Fruit fly (Drosophila melanogaster) whole organism, embryonic: ENCODE measurements around the gene Ufd1.

Experiments
- Abd-B ChIP-seq: fragments of 200-800 bp; sonication (Bioruptor generic); optimal IDR thresholded peaks from 2 replicates; lab custom pipeline; 2018; ENCODE audit warnings: missing biosample characterization, mild to moderate bottlenecking, missing genetic modification characterization, moderate library complexity
- Antp ChIP-seq: fragments of 200-800 bp; sonication (Bioruptor generic); optimal IDR thresholded peaks from 3 replicates; lab custom pipeline; 2016; ENCODE audit warnings: missing biosample characterization, missing genetic modification characterization
- Asciz ChIP-seq: fragments of 200-800 bp; sonication (Bioruptor generic); optimal IDR thresholded peaks from 2 replicates; lab custom pipeline; 2017; ENCODE audit warnings: missing biosample characterization, mild to moderate bottlenecking, missing genetic modification characterization, missing genetic modification reagents
- Awh ChIP-seq: fragments of 200-800 bp; sonication (Bioruptor generic); IDR thresholded peaks from 2 replicates; pipeline ENCODE4, ENCODE4 v1.3.6; 2022; ENCODE audit warnings: missing biosample characterization, missing genetic modification characterization
- CG11723 ChIP-seq: fragments of 200-800 bp; sonication (Bioruptor generic); optimal IDR thresholded peaks from 2 replicates; lab custom pipeline; 2017; ENCODE audit warnings: missing biosample characterization, mild to moderate bottlenecking, missing genetic modification characterization
- CG1529 ChIP-seq: fragments of 200-800 bp; sonication (Bioruptor generic); optimal IDR thresholded peaks from 3 replicates; lab custom pipeline; 2018; ENCODE audit warnings: missing biosample characterization, missing genetic modification characterization
- CG17328 ChIP-seq: fragments of 200-800 bp; sonication (Bioruptor generic); IDR thresholded peaks from 2 replicates; pipeline ENCODE4 v1.3.6; 2022; ENCODE audit warnings: missing biosample characterization, missing genetic modification characterization
- CG18476 ChIP-seq: fragments of 200-800 bp; sonication (Bioruptor generic); optimal IDR thresholded peaks from 2 replicates; lab custom pipeline; 2016; ENCODE audit warnings: missing biosample characterization, mild to moderate bottlenecking, missing genetic modification characterization
- CG2120 ChIP-seq: fragments of 200-800 bp; sonication (Bioruptor generic); optimal IDR thresholded peaks from 3 replicates; lab custom pipeline; 2016; ENCODE audit warnings: missing biosample characterization, missing genetic modification characterization
- CG30431 ChIP-seq: fragments of 200-800 bp; sonication (Bioruptor generic); optimal IDR thresholded peaks from 2 replicates; lab custom pipeline; 2017; ENCODE audit warnings: missing biosample characterization, missing genetic modification characterization
- CG33213 ChIP-seq: fragments of 200-800 bp; sonication (Bioruptor generic); optimal IDR thresholded peaks from 3 replicates; lab custom pipeline; 2016; ENCODE audit warnings: missing biosample characterization, missing genetic modification characterization
- CG34224 ChIP-seq: fragments of 200-800 bp; sonication (Bioruptor generic); IDR thresholded peaks from 3 replicates; pipeline ENCODE4 v1.3.6; 2022; ENCODE audit warnings: missing biosample characterization, missing genetic modification characterization; ENCODE audit not compliant: partially characterized antibody
- CG3838 ChIP-seq: fragments of 200-800 bp; sonication (Bioruptor generic); optimal IDR thresholded peaks from 3 replicates; lab custom pipeline; 2016; ENCODE audit warnings: missing biosample characterization, missing genetic modification characterization
- CG4282 ChIP-seq: fragments of 200-800 bp; sonication (Bioruptor generic); optimal IDR thresholded peaks from 2 replicates; lab custom pipeline; 2016; ENCODE audit warnings: missing biosample characterization, missing genetic modification characterization
- CG4360 ChIP-seq: fragments of 200-800 bp; sonication (Bioruptor generic); IDR thresholded peaks from 2 replicates; pipeline ENCODE4 v1.3.6; 2022; ENCODE audit warnings: missing biosample characterization, missing genetic modification characterization
- CG4820 ChIP-seq: fragments of 200-800 bp; sonication (Bioruptor generic); optimal IDR thresholded peaks from 3 replicates; lab custom pipeline; 2016; ENCODE audit warnings: missing biosample characterization, missing genetic modification characterization
- CG6854 ChIP-seq: fragments of 200-800 bp; sonication (Bioruptor generic); optimal IDR thresholded peaks from 3 replicates; lab custom pipeline; 2017; ENCODE audit warnings: missing biosample characterization, mild to moderate bottlenecking, missing genetic modification characterization
- CG8290 ChIP-seq, 3 experiments: fragments of 200-800 bp; sonication (Bioruptor generic); optimal IDR thresholded peaks; 2 replicates each; lab custom pipeline; 2016 to 2019; ENCODE audit warnings: missing biosample characterization in 3 of 3, missing genetic modification characterization in 3 of 3, mild to moderate bottlenecking in 2 of 3, moderate library complexity in 1 of 3
- CoRest ChIP-seq: fragments of 200-800 bp; sonication (Bioruptor generic); optimal IDR thresholded peaks from 3 replicates; lab custom pipeline; 2018; ENCODE audit warnings: missing biosample characterization, mild to moderate bottlenecking, missing genetic modification characterization, moderate library complexity
- Deaf1 ChIP-seq: fragments of 200-800 bp; optimal IDR thresholded peaks from 3 replicates; lab custom pipeline; 2019; ENCODE audit warnings: missing biosample characterization, mild to moderate bottlenecking, missing genetic modification characterization, moderate library complexity
- Dfd ChIP-seq, 2 experiments: fragments of >200 bp; optimal IDR thresholded peaks; 2 replicates each; lab custom pipeline; 2017; ENCODE audit warnings: missing biosample characterization in 2 of 2, missing genetic modification characterization in 2 of 2
- Hmr ChIP-seq: fragments of 200-800 bp; sonication (Bioruptor generic); optimal IDR thresholded peaks from 3 replicates; lab custom pipeline; 2017; ENCODE audit warnings: mild to moderate bottlenecking, missing biosample characterization, missing genetic modification reagents, missing genetic modification characterization
- Hr51 ChIP-seq, 2 experiments: fragments of 200-800 bp; sonication (Bioruptor generic); optimal IDR thresholded peaks; 2 replicates in 1 of 2; 3 replicates in 1 of 2; lab custom pipeline; 2016 to 2018; ENCODE audit warnings: missing biosample characterization in 2 of 2, missing genetic modification characterization in 2 of 2, mild to moderate bottlenecking in 1 of 2, moderate library complexity in 1 of 2
- Scr ChIP-seq: fragments of 200-800 bp; sonication (Bioruptor generic); IDR thresholded peaks from 2 replicates; pipeline ENCODE4 v1.3.6; 2022; ENCODE audit warnings: missing biosample characterization, missing genetic modification characterization; ENCODE audit not compliant: partially characterized antibody
- Sry-β ChIP-seq: fragments of 200-800 bp; sonication (Bioruptor generic); optimal IDR thresholded peaks from 2 replicates; lab custom pipeline; 2018; ENCODE audit warnings: missing biosample characterization, mild to moderate bottlenecking, missing genetic modification characterization, moderate library complexity
- Sry-δ ChIP-seq: fragments of 200-800 bp; sonication (Bioruptor generic); optimal IDR thresholded peaks from 2 replicates; lab custom pipeline; 2016; ENCODE audit warnings: missing biosample characterization, missing genetic modification characterization
- Trl ChIP-seq, 3 experiments: fragments of >200 bp in 2 of 3; fragments of 200-800 bp in 1 of 3; sonication (Bioruptor generic) in 1 of 3; optimal IDR thresholded peaks; 2 replicates in 1 of 3; 3 replicates in 2 of 3; lab custom pipeline; 2016 to 2017; ENCODE audit warnings: missing biosample characterization in 1 of 3, missing genetic modification characterization in 1 of 3
- abd-A ChIP-seq: fragments of 200-800 bp; sonication (Bioruptor generic); optimal IDR thresholded peaks from 3 replicates; lab custom pipeline; 2019; ENCODE audit warnings: missing biosample characterization, mild to moderate bottlenecking, missing genetic modification characterization, moderate library complexity
- ash1 ChIP-seq: fragments of 200-800 bp; sonication (Bioruptor generic); optimal IDR thresholded peaks from 2 replicates; lab custom pipeline; 2018; ENCODE audit warnings: missing biosample characterization, mild to moderate bottlenecking, missing genetic modification characterization
- da ChIP-seq: fragments of 200-800 bp; sonication (Bioruptor generic); optimal IDR thresholded peaks from 2 replicates; lab custom pipeline; 2016; ENCODE audit warnings: missing biosample characterization, missing genetic modification characterization
- disco-r ChIP-seq: fragments of 200-800 bp; sonication (Bioruptor generic); optimal IDR thresholded peaks from 2 replicates; lab custom pipeline; 2016; ENCODE audit warnings: missing biosample characterization, missing genetic modification characterization
- dmrt11E ChIP-seq: fragments of 200-800 bp; sonication (Bioruptor generic); optimal IDR thresholded peaks from 3 replicates; lab custom pipeline; 2018; ENCODE audit warnings: missing biosample characterization, mild to moderate bottlenecking, missing genetic modification characterization, moderate library complexity
- gsb-n ChIP-seq: fragments of 200-800 bp; sonication (Bioruptor generic); optimal IDR thresholded peaks from 3 replicates; lab custom pipeline; 2018; ENCODE audit warnings: missing biosample characterization, mild to moderate bottlenecking, missing genetic modification characterization
- hkb ChIP-seq, 2 experiments: fragments of 200-800 bp in 1 of 2; fragments of >200 bp in 1 of 2; sonication (Bioruptor generic) in 1 of 2; IDR thresholded peaks in 1 of 2; optimal IDR thresholded peaks in 1 of 2; 2 replicates each; pipeline versions ENCODE4 v1.3.6 to Lab custom; 2017 to 2022; ENCODE audit warnings: missing biosample characterization in 1 of 2, missing genetic modification characterization in 1 of 2
- hth ChIP-seq: fragments of >200 bp; optimal IDR thresholded peaks from 2 replicates; lab custom pipeline; 2017; ENCODE audit warnings: inconsistent platforms
- ind ChIP-seq: fragments of 200-800 bp; sonication (Bioruptor generic); optimal IDR thresholded peaks from 3 replicates; lab custom pipeline; 2016; ENCODE audit warnings: missing biosample characterization, missing genetic modification characterization
- lab ChIP-seq: fragments of 200-800 bp; sonication (Bioruptor generic); optimal IDR thresholded peaks from 3 replicates; lab custom pipeline; 2017; ENCODE audit warnings: missing biosample characterization, missing genetic modification characterization, mild to moderate bottlenecking, moderate library complexity, missing genetic modification reagents
- mld ChIP-seq: fragments of 200-800 bp; sonication (Bioruptor generic); IDR thresholded peaks from 3 replicates; pipeline ENCODE4 v1.3.6; 2022; ENCODE audit warnings: missing biosample characterization, missing genetic modification characterization; ENCODE audit not compliant: partially characterized antibody
- nerfin-1 ChIP-seq: fragments of 200-800 bp; sonication (Bioruptor generic); optimal IDR thresholded peaks from 3 replicates; lab custom pipeline; 2019; ENCODE audit warnings: missing biosample characterization, mild to moderate bottlenecking, missing genetic modification characterization, moderate library complexity
- pho ChIP-seq: fragments of 200-800 bp; sonication (Bioruptor generic); optimal IDR thresholded peaks from 2 replicates; lab custom pipeline; 2016; ENCODE audit warnings: missing biosample characterization, missing genetic modification characterization
- pum ChIP-seq: fragments of 200-800 bp; sonication (Bioruptor generic); optimal IDR thresholded peaks from 2 replicates; lab custom pipeline; 2016; ENCODE audit warnings: missing biosample characterization, missing genetic modification characterization
- repo ChIP-seq: fragments of 200-800 bp; sonication (Bioruptor generic); optimal IDR thresholded peaks from 2 replicates; lab custom pipeline; 2016; ENCODE audit warnings: missing biosample characterization, missing genetic modification characterization
- rib ChIP-seq: fragments of 200-800 bp; sonication (Bioruptor generic); IDR thresholded peaks from 2 replicates; pipeline ENCODE4 v1.3.6; 2022; ENCODE audit warnings: missing biosample characterization, missing genetic modification characterization
- sna ChIP-seq: fragments of 200-800 bp; sonication (Bioruptor generic); IDR thresholded peaks from 2 replicates; pipeline ENCODE4 v1.3.6; 2022; ENCODE audit warnings: missing biosample characterization, missing genetic modification characterization; ENCODE audit not compliant: partially characterized antibody
- tin ChIP-seq: fragments of 200-800 bp; sonication (Bioruptor generic); optimal IDR thresholded peaks from 3 replicates; lab custom pipeline; 2016; ENCODE audit warnings: missing biosample characterization, missing genetic modification characterization
- twi ChIP-seq: fragments of 200-800 bp; optimal IDR thresholded peaks from 2 replicates; lab custom pipeline; 2019; ENCODE audit warnings: missing biosample characterization, mild to moderate bottlenecking, missing genetic modification characterization, moderate library complexity
- unc-4 ChIP-seq: fragments of 200-800 bp; sonication (Bioruptor generic); IDR thresholded peaks from 2 replicates; pipeline ENCODE4 v1.3.6; 2022; ENCODE audit warnings: missing biosample characterization, missing genetic modification characterization; ENCODE audit not compliant: partially characterized antibody
- zen2 ChIP-seq: fragments of 200-800 bp; sonication (Bioruptor generic); IDR thresholded peaks from 3 replicates; pipeline ENCODE4 v1.3.6; 2022; ENCODE audit warnings: missing biosample characterization, missing genetic modification characterization; ENCODE audit not compliant: partially characterized antibody

Ufd1 gene

dm6 chr3L:11120419-11120958 lies 2.5 kb downstream of the Ufd1 start, which contains the start of the genes FoxK and mRpL2 (continued):
- TF ChIP-seq Awh (GFP tag; lab: Robert Waterston, UW), result no peak
- TF ChIP-seq twi (tag; lab: Kevin White, UChicago), result no peak
- TF ChIP-seq Sry-δ (GFP tag; lab: Kevin White, UChicago), result peak; percentile 53
- TF ChIP-seq nerfin-1 (tag; lab: Kevin White, UChicago), result no peak
- no peak for TF ChIP-seq Dfd (GFP tag; optimal IDR thresholded peaks at IDR 0.05; lab: Kevin White, UChicago)
- TF ChIP-seq Hr51 (GFP tag; optimal IDR thresholded peaks at IDR 0.05; lab: Kevin White, UChicago), result no peak
- TF ChIP-seq repo (GFP tag; lab: Kevin White, UChicago), result no peak
- no peak for TF ChIP-seq Deaf1 (tag; lab: Kevin White, UChicago)
- no peak for TF ChIP-seq CG30431
- no peak for TF ChIP-seq zen2 (GFP tag; lab: Robert Waterston, UW)
- no peak for TF ChIP-seq pho
- TF ChIP-seq abd-A (tag; lab: Kevin White, UChicago), result no peak
- peak; percentile 39 for TF ChIP-seq CG4282 (GFP tag; lab: Kevin White, UChicago)
- TF ChIP-seq tin (GFP tag; lab: Kevin White, UChicago), result no peak
- peak; percentile 10 for TF ChIP-seq CG33213 (GFP tag; lab: Kevin White, UChicago)
- no peak for TF ChIP-seq CG1529 (GFP tag; lab: Kevin White, UChicago)
- TF ChIP-seq Abd-B (GFP tag; lab: Kevin White, UChicago), result no peak
- no peak for TF ChIP-seq CG6854 (GFP tag; lab: Kevin White, UChicago)
- no peak for TF ChIP-seq ash1 (GFP tag; lab: Kevin White, UChicago)
- TF ChIP-seq sna (GFP tag; lab: Robert Waterston, UW), result no peak
- TF ChIP-seq CG18476 (GFP tag; lab: Kevin White, UChicago), result no peak
- TF ChIP-seq Antp (GFP tag; lab: Kevin White, UChicago), result no peak
- no peak for TF ChIP-seq Asciz (GFP tag; lab: Kevin White, UChicago)
- TF ChIP-seq CG3838 (GFP tag; lab: Kevin White, UChicago), result no peak
- no peak for TF ChIP-seq dmrt11E (tag; lab: Kevin White, UChicago)
- TF ChIP-seq Trl (optimal IDR thresholded peaks at IDR 0.05; lab: Kevin White, UChicago), result no peak
- no peak for TF ChIP-seq Trl (GFP tag; optimal IDR thresholded peaks at IDR 0.05; lab: Kevin White, UChicago)
- TF ChIP-seq CG2120 (GFP tag; lab: Kevin White, UChicago), result peak; percentile 40
- TF ChIP-seq hkb (optimal IDR thresholded peaks at IDR 0.05; lab: Kevin White, UChicago), result no peak
- TF ChIP-seq hkb (GFP tag; IDR thresholded peaks at IDR 0.05; lab: Robert Waterston, UW), result no peak
- TF ChIP-seq Hmr, result peak; percentile 4
- no peak for TF ChIP-seq gsb-n (tag; lab: Kevin White, UChicago)
- TF ChIP-seq CG4820 (GFP tag; lab: Kevin White, UChicago), result no peak
- TF ChIP-seq CoRest (tag; lab: Kevin White, UChicago), result no peak
- no peak for TF ChIP-seq da (GFP tag; lab: Kevin White, UChicago)
- TF ChIP-seq lab (GFP tag; lab: Kevin White, UChicago), result no peak
- no peak for TF ChIP-seq hth (lab: Kevin White, UChicago)
- no peak for TF ChIP-seq CG4360
- peak; percentile 51; the same call in 1 of the 3 replicates for TF ChIP-seq CG34224 (GFP tag; lab: Robert Waterston, UW)
- TF ChIP-seq disco-r, result no peak
- TF ChIP-seq mld (GFP tag; lab: Robert Waterston, UW), result no peak
- TF ChIP-seq CG8290 (GFP tag; optimal IDR thresholded peaks at IDR 0.05; lab: Kevin White, UChicago), result no peak
- TF ChIP-seq CG8290 (tag; optimal IDR thresholded peaks at IDR 0.05; lab: Kevin White, UChicago), result peak in 1 of 2 experiments; percentile 60
- TF ChIP-seq unc-4 (GFP tag; lab: Robert Waterston, UW), result 0 out of 2 replicates have a peak, but pooled peaks have one; percentile 38
- TF ChIP-seq pum (GFP tag; lab: Kevin White, UChicago), result no peak
- TF ChIP-seq rib (GFP tag; lab: Robert Waterston, UW), result 0 out of 2 replicates have a peak, but pooled peaks have one; percentile 10
- no peak for TF ChIP-seq CG17328 (GFP tag; lab: Robert Waterston, UW)
- peak; percentile 35; the same call in 1 of the 2 replicates for TF ChIP-seq Scr
- TF ChIP-seq CG11723 (GFP tag; lab: Kevin White, UChicago), result no peak
- TF ChIP-seq Sry-β, result no peak
- no peak for TF ChIP-seq ind
